Worm (Caenorhabditis elegans): ENCODE data around the gene C25F9.6.

The C25F9.6 gene

ce11 chrV:19362568-19362967 lies 42.6 kb downstream of the C25F9.6 start, which contains the start of gene C14B4.2:
Gene C14B4.2, minus strand, starts transcription at chrV:19362668.
- no peak for TF ChIP-seq unc-62 (GFP tag; optimal IDR thresholded peaks at IDR 0.05)

- no peak for TF ChIP-seq unc-62 (GFP tag; optimal IDR thresholded peaks at IDR 0.05)
These were observed 47.1 kb downstream of the C25F9.6 start for ce11 chrV:19358039-19358438.

- no peak for TF ChIP-seq unc-62 (GFP tag; optimal IDR thresholded peaks at IDR 0.05)
These were observed 48.4 kb downstream of the C25F9.6 start for ce11 chrV:19356717-19357116.

- TF ChIP-seq unc-62 (GFP tag; optimal IDR thresholded peaks at IDR 0.05): no peak
These were observed 49.9 kb downstream of the C25F9.6 start for ce11 chrV:19355219-19355618.

- no peak for TF ChIP-seq unc-62 (GFP tag; optimal IDR thresholded peaks at IDR 0.05)
These were observed 50.6 kb downstream of the C25F9.6 start for ce11 chrV:19354506-19354905.
